Fruit fly (Drosophila melanogaster) whole organism, embryonic: ENCODE data around the gene Lasp.
A peak's percentile ranks its signal among the peaks of the same experiment; 100 is the strongest.

Experiments
- Abd-B ChIP-seq: fragments of 200-800 bp; sonication (Bioruptor generic); optimal IDR thresholded peaks from 2 replicates; lab custom pipeline; 2018; ENCODE audit warnings: missing biosample characterization, mild to moderate bottlenecking, missing genetic modification characterization, moderate library complexity
- BEAF-32 ChIP-seq: fragments of 200-800 bp; sonication (Bioruptor generic); optimal IDR thresholded peaks from 3 replicates; lab custom pipeline; 2017; ENCODE audit warnings: missing biosample characterization, missing genetic modification characterization, mild to moderate bottlenecking, moderate library complexity, missing genetic modification reagents
- Blimp-1 ChIP-seq: fragments of 200-800 bp; sonication (Bioruptor generic); optimal IDR thresholded peaks from 3 replicates; lab custom pipeline; 2018; ENCODE audit warnings: missing biosample characterization, missing genetic modification characterization, mild to moderate bottlenecking, moderate library complexity, missing genetic modification reagents
- BtbVII ChIP-seq: fragments of 200-800 bp; sonication (Bioruptor generic); optimal IDR thresholded peaks from 3 replicates; lab custom pipeline; 2017; ENCODE audit warnings: missing biosample characterization, mild to moderate bottlenecking, missing genetic modification characterization
- CG10979 ChIP-seq: fragments of 200-800 bp; sonication (Bioruptor generic); optimal IDR thresholded peaks from 2 replicates; lab custom pipeline; 2018; ENCODE audit warnings: missing biosample characterization, mild to moderate bottlenecking, missing genetic modification characterization, moderate library complexity
- CG12071 ChIP-seq: fragments of 200-800 bp; sonication (Bioruptor generic); optimal IDR thresholded peaks from 3 replicates; lab custom pipeline; 2018; ENCODE audit warnings: missing biosample characterization, mild to moderate bottlenecking, missing genetic modification characterization
- CG13424 ChIP-seq: fragments of 200-800 bp; sonication (Bioruptor generic); optimal IDR thresholded peaks from 2 replicates; lab custom pipeline; 2019; ENCODE audit warnings: missing biosample characterization, mild to moderate bottlenecking, missing genetic modification characterization, moderate library complexity
- CG14667 ChIP-seq: fragments of 200-800 bp; sonication (Bioruptor generic); IDR thresholded peaks from 2 replicates; pipeline ENCODE4 v1.3.6; 2022; ENCODE audit warnings: missing biosample characterization, missing genetic modification characterization
- CG15479 ChIP-seq: fragments of 200-800 bp; sonication (Bioruptor generic); optimal IDR thresholded peaks from 3 replicates; lab custom pipeline; 2019; ENCODE audit warnings: missing biosample characterization, mild to moderate bottlenecking, missing genetic modification characterization, moderate library complexity
- CG15601 ChIP-seq: fragments of 200-800 bp; sonication (Bioruptor generic); optimal IDR thresholded peaks from 3 replicates; lab custom pipeline; 2019; ENCODE audit warnings: missing biosample characterization, mild to moderate bottlenecking, missing genetic modification characterization, moderate library complexity
- CG17802 ChIP-seq: fragments of 200-800 bp; sonication (Bioruptor generic); optimal IDR thresholded peaks from 2 replicates; lab custom pipeline; 2018; ENCODE audit warnings: missing biosample characterization, mild to moderate bottlenecking, missing genetic modification characterization, moderate library complexity
- CG2202 ChIP-seq: fragments of 200-800 bp; sonication (Bioruptor generic); optimal IDR thresholded peaks from 2 replicates; lab custom pipeline; 2018; ENCODE audit warnings: missing biosample characterization, mild to moderate bottlenecking, missing genetic modification characterization
- CG2678 ChIP-seq: fragments of 200-800 bp; sonication (Bioruptor generic); optimal IDR thresholded peaks from 3 replicates; lab custom pipeline; 2019; ENCODE audit warnings: missing biosample characterization, mild to moderate bottlenecking, missing genetic modification characterization, moderate library complexity
- CG30020 ChIP-seq: fragments of 200-800 bp; optimal IDR thresholded peaks from 2 replicates; lab custom pipeline; 2019; ENCODE audit warnings: missing biosample characterization, mild to moderate bottlenecking, missing genetic modification characterization, moderate library complexity
- CG30431 ChIP-seq: fragments of 200-800 bp; sonication (Bioruptor generic); optimal IDR thresholded peaks from 2 replicates; lab custom pipeline; 2017; ENCODE audit warnings: missing biosample characterization, missing genetic modification characterization
- CG32772 ChIP-seq: fragments of 200-800 bp; sonication (Bioruptor generic); IDR thresholded peaks from 2 replicates; pipeline ENCODE4 v1.3.6; 2022; ENCODE audit warnings: missing biosample characterization, missing genetic modification characterization
- CG4282 ChIP-seq: fragments of 200-800 bp; sonication (Bioruptor generic); optimal IDR thresholded peaks from 2 replicates; lab custom pipeline; 2016; ENCODE audit warnings: missing biosample characterization, missing genetic modification characterization
- CG4404 ChIP-seq: fragments of 200-800 bp; sonication (Bioruptor generic); IDR thresholded peaks from 2 replicates; pipeline ENCODE4 v1.3.6; 2022; ENCODE audit warnings: missing biosample characterization, missing genetic modification characterization
- CG4617 ChIP-seq: fragments of 200-800 bp; sonication (Bioruptor generic); optimal IDR thresholded peaks from 3 replicates; lab custom pipeline; 2016; ENCODE audit warnings: missing biosample characterization, missing genetic modification characterization, borderline replicate concordance
- CG4820 ChIP-seq: fragments of 200-800 bp; sonication (Bioruptor generic); optimal IDR thresholded peaks from 3 replicates; lab custom pipeline; 2016; ENCODE audit warnings: missing biosample characterization, missing genetic modification characterization
- CG7556 ChIP-seq: fragments of 200-800 bp; sonication (Bioruptor generic); optimal IDR thresholded peaks from 2 replicates; lab custom pipeline; 2017; ENCODE audit warnings: missing biosample characterization, mild to moderate bottlenecking, missing genetic modification characterization
- CG8281 ChIP-seq: fragments of 200-800 bp; sonication (Bioruptor generic); optimal IDR thresholded peaks from 2 replicates; lab custom pipeline; 2018; ENCODE audit warnings: missing biosample characterization, mild to moderate bottlenecking, missing genetic modification characterization, moderate library complexity
- Dip3 ChIP-seq: fragments of 200-800 bp; sonication (Bioruptor generic); optimal IDR thresholded peaks from 3 replicates; lab custom pipeline; 2016; ENCODE audit warnings: missing biosample characterization, missing genetic modification characterization
- Doc3 ChIP-seq: fragments of 200-800 bp; sonication (Bioruptor generic); IDR thresholded peaks from 3 replicates; pipeline ENCODE4 v1.3.6; 2022; ENCODE audit warnings: missing biosample characterization, missing genetic modification characterization; ENCODE audit not compliant: partially characterized antibody
- ERR ChIP-seq: fragments of 200-800 bp; sonication (Bioruptor generic); optimal IDR thresholded peaks from 2 replicates; lab custom pipeline; 2016; ENCODE audit warnings: missing biosample characterization, missing genetic modification characterization
- Gsc ChIP-seq: fragments of 200-800 bp; sonication (Bioruptor generic); IDR thresholded peaks from 2 replicates; pipeline ENCODE4 v1.3.6; 2022; ENCODE audit warnings: missing biosample characterization, missing genetic modification characterization
- HLH3B ChIP-seq: fragments of 200-800 bp; sonication (Bioruptor generic); IDR thresholded peaks from 2 replicates; pipeline ENCODE4 v1.3.6; 2022; ENCODE audit warnings: missing biosample characterization, missing genetic modification characterization
- Mrtf ChIP-seq: fragments of 200-800 bp; sonication (Bioruptor generic); IDR thresholded peaks from 3 replicates; pipeline ENCODE4 v1.3.6; 2022; ENCODE audit warnings: missing biosample characterization, missing genetic modification characterization
- Side ChIP-seq: fragments of 200-800 bp; sonication (Bioruptor generic); optimal IDR thresholded peaks from 2 replicates; lab custom pipeline; 2016; ENCODE audit warnings: missing biosample characterization, missing genetic modification characterization
- Sox100B ChIP-seq: fragments of 200-800 bp; sonication (Bioruptor generic); optimal IDR thresholded peaks from 3 replicates; lab custom pipeline; 2018; ENCODE audit warnings: missing biosample characterization, mild to moderate bottlenecking, missing genetic modification characterization
- TFAM ChIP-seq: fragments of 200-800 bp; sonication (Bioruptor generic); optimal IDR thresholded peaks from 2 replicates; lab custom pipeline; 2017; ENCODE audit warnings: missing biosample characterization, missing genetic modification characterization, inconsistent platforms
- bsh ChIP-seq, 2 experiments: fragments of 200-800 bp; sonication (Bioruptor generic); optimal IDR thresholded peaks; 2 replicates each; lab custom pipeline; 2017 to 2018; ENCODE audit warnings: mild to moderate bottlenecking in 2 of 2, missing biosample characterization in 2 of 2, missing genetic modification characterization in 2 of 2, moderate library complexity in 1 of 2
- eyg ChIP-seq: fragments of 200-800 bp; sonication (Bioruptor generic); optimal IDR thresholded peaks from 3 replicates; lab custom pipeline; 2016; ENCODE audit warnings: missing biosample characterization, missing genetic modification characterization
- gcm2 ChIP-seq: fragments of 200-800 bp; sonication (Bioruptor generic); optimal IDR thresholded peaks from 2 replicates; lab custom pipeline; 2016; ENCODE audit warnings: missing biosample characterization, missing genetic modification characterization
- gem ChIP-seq: fragments of 200-800 bp; sonication (Bioruptor generic); optimal IDR thresholded peaks from 2 replicates; lab custom pipeline; 2019; ENCODE audit warnings: missing biosample characterization, mild to moderate bottlenecking, missing genetic modification characterization, moderate library complexity
- jigr1 ChIP-seq: fragments of 200-800 bp; sonication (Bioruptor generic); IDR thresholded peaks from 3 replicates; pipeline ENCODE4 v1.3.6; 2022; ENCODE audit warnings: missing biosample characterization, missing genetic modification characterization
- jing ChIP-seq: fragments of 200-800 bp; sonication (Bioruptor generic); optimal IDR thresholded peaks from 2 replicates; lab custom pipeline; 2018; ENCODE audit warnings: missing biosample characterization, mild to moderate bottlenecking, missing genetic modification characterization
- lmd ChIP-seq: fragments of 200-800 bp; sonication (Bioruptor generic); IDR thresholded peaks from 2 replicates; pipeline ENCODE4 v1.3.6; 2022; ENCODE audit warnings: missing biosample characterization, missing genetic modification characterization
- lola ChIP-seq, 3 experiments: fragments of >200 bp in 2 of 3; fragments of 200-800 bp in 1 of 3; sonication (Bioruptor generic) in 1 of 3; optimal IDR thresholded peaks; 2 replicates each; lab custom pipeline; 2017 to 2019; ENCODE audit warnings: missing biosample characterization in 3 of 3, missing genetic modification characterization in 3 of 3, mild to moderate bottlenecking in 1 of 3, moderate library complexity in 1 of 3
- lov ChIP-seq, 2 experiments: fragments of 200-800 bp in 1 of 2; fragments of >200 bp in 1 of 2; sonication (Bioruptor generic) in 1 of 2; IDR thresholded peaks in 1 of 2; optimal IDR thresholded peaks in 1 of 2; 2 replicates in 1 of 2; 3 replicates in 1 of 2; pipeline versions ENCODE4 v1.3.6 to Lab custom; 2017 to 2022; ENCODE audit warnings: missing biosample characterization in 1 of 2, missing genetic modification characterization in 1 of 2
- ro ChIP-seq: fragments of 200-800 bp; sonication (Bioruptor generic); IDR thresholded peaks from 2 replicates; pipeline ENCODE4 v1.3.6; 2022; ENCODE audit warnings: missing biosample characterization, missing genetic modification characterization
- scrt ChIP-seq: fragments of 200-800 bp; sonication (Bioruptor generic); optimal IDR thresholded peaks from 2 replicates; lab custom pipeline; 2018; ENCODE audit warnings: missing biosample characterization, mild to moderate bottlenecking, missing genetic modification characterization, moderate library complexity
- sens ChIP-seq: fragments of 200-800 bp; sonication (Bioruptor generic); peaks from one replicate; lab custom pipeline; 2016; ENCODE audit warnings: missing biosample characterization, missing genetic modification characterization
- sna ChIP-seq: fragments of 200-800 bp; sonication (Bioruptor generic); IDR thresholded peaks from 2 replicates; pipeline ENCODE4 v1.3.6; 2022; ENCODE audit warnings: missing biosample characterization, missing genetic modification characterization; ENCODE audit not compliant: partially characterized antibody
- twi ChIP-seq: fragments of 200-800 bp; optimal IDR thresholded peaks from 2 replicates; lab custom pipeline; 2019; ENCODE audit warnings: missing biosample characterization, mild to moderate bottlenecking, missing genetic modification characterization, moderate library complexity
- unpg ChIP-seq: fragments of 200-800 bp; sonication (Bioruptor generic); optimal IDR thresholded peaks from 3 replicates; lab custom pipeline; 2018; ENCODE audit warnings: missing biosample characterization, mild to moderate bottlenecking, missing genetic modification characterization, moderate library complexity
- vfl ChIP-seq: fragments of 200-800 bp; sonication (Bioruptor generic); optimal IDR thresholded peaks from 2 replicates; lab custom pipeline; 2016; ENCODE audit warnings: missing biosample characterization, missing genetic modification characterization
- vvl ChIP-seq: fragments of 200-800 bp; sonication (Bioruptor generic); IDR thresholded peaks from 2 replicates; pipeline ENCODE4 v1.3.6; 2022; ENCODE audit warnings: missing biosample characterization, missing genetic modification characterization
- zen ChIP-seq: fragments of 200-800 bp; sonication (Bioruptor generic); optimal IDR thresholded peaks from 3 replicates; lab custom pipeline; 2018; ENCODE audit warnings: missing biosample characterization, mild to moderate bottlenecking, missing genetic modification characterization, moderate library complexity

Gene Lasp

dm6 chr3L:16635566-16636210, 75.8 kb downstream of the Lasp start (continued):
- TF ChIP-seq CG4617 (no peak), CG30020 (tag; lab: Kevin White, UChicago) (no peak), HLH3B (GFP tag; lab: Robert Waterston, UW) (0 out of 2 replicates have a peak, but pooled peaks have one; percentile 4), Doc3 (GFP tag; lab: Robert Waterston, UW) (no peak), CG13424 (tag; lab: Kevin White, UChicago) (no peak), CG4404 (no peak), CG2202 (tag; lab: Kevin White, UChicago) (no peak), sens (GFP tag; lab: Kevin White, UChicago) (no peak), vvl (peak; percentile 81), lola (GFP tag; optimal IDR thresholded peaks at IDR 0.05; lab: Kevin White, UChicago) (peak in 1 of 3 experiments; percentile 59), jigr1 (no peak), BtbVII (no peak), CG7556 (GFP tag; lab: Kevin White, UChicago) (peak; percentile 45), sna (no peak), eyg (no peak), vfl (GFP tag; lab: Kevin White, UChicago) (no peak), CG4820 (GFP tag; lab: Kevin White, UChicago) (no peak), gcm2 (GFP tag; lab: Kevin White, UChicago) (no peak), CG17802 (tag; lab: Kevin White, UChicago) (no peak), lmd (GFP tag; lab: Robert Waterston, UW) (0 out of 2 replicates have a peak, but pooled peaks have one; percentile 13), BEAF-32 (GFP tag; lab: Kevin White, UChicago) (no peak), lov (optimal IDR thresholded peaks at IDR 0.05; lab: Kevin White, UChicago) (no peak), lov (GFP tag; IDR thresholded peaks at IDR 0.05; lab: Robert Waterston, UW) (no peak), Sox100B (peak; percentile 18), CG32772 (GFP tag; lab: Robert Waterston, UW) (no peak), ro (GFP tag; lab: Robert Waterston, UW) (no peak), CG10979 (tag; lab: Kevin White, UChicago) (peak; percentile 49), Gsc (GFP tag; lab: Robert Waterston, UW) (no peak), twi (tag; lab: Kevin White, UChicago) (no peak), bsh (GFP tag; optimal IDR thresholded peaks at IDR 0.05; lab: Kevin White, UChicago) (peak; percentile 21 to 43), ERR (GFP tag; lab: Kevin White, UChicago) (no peak), CG8281 (tag; lab: Kevin White, UChicago) (no peak), unpg (GFP tag; lab: Kevin White, UChicago) (peak; percentile 27), gem (peak; percentile 54), CG14667 (GFP tag; lab: Robert Waterston, UW) (no peak), CG15479 (GFP tag; lab: Kevin White, UChicago) (no peak), Mrtf (GFP tag; lab: Robert Waterston, UW) (0 out of 3 replicates have a peak, but pooled peaks have one; percentile 18), CG12071 (GFP tag; lab: Kevin White, UChicago) (no peak), CG30431 (no peak), TFAM (no peak), CG4282 (GFP tag; lab: Kevin White, UChicago) (no peak), CG15601 (peak; percentile 30), Dip3 (peak; percentile 11), Side (GFP tag; lab: Kevin White, UChicago) (no peak), Blimp-1 (GFP tag; lab: Kevin White, UChicago) (peak; percentile 9), scrt (GFP tag; lab: Kevin White, UChicago) (no peak), CG2678 (tag; lab: Kevin White, UChicago) (peak; percentile 59), zen (tag; lab: Kevin White, UChicago) (no peak), Abd-B (GFP tag; lab: Kevin White, UChicago) (no peak), jing (no peak)
